Worm (Caenorhabditis elegans) whole organism, young adult: ENCODE data around the gene F57B9.3.

Experiments used
- C06A6.2 ChIP-seq: fragments of 200-800 bp; sonication (Bioruptor generic); conservative IDR thresholded peaks from 2 replicates; pipeline ENCODE4 v1.3.6; 2022; ENCODE audit warnings: missing genetic modification characterization, missing compliant biosample characterization
- dpff-1 ChIP-seq: sonication (generic microtip); optimal IDR thresholded peaks from 2 replicates; lab custom pipeline; 2017; ENCODE audit warnings: mild to moderate bottlenecking, missing genetic modification characterization, missing compliant biosample characterization
- gei-17 ChIP-seq: fragments of 200-800 bp; sonication (Bioruptor generic); optimal IDR thresholded peaks from 2 replicates; lab custom pipeline; 2018; ENCODE audit warnings: mild to moderate bottlenecking, missing genetic modification characterization, missing compliant biosample characterization
- madf-10 ChIP-seq: sonication (generic microtip); optimal IDR thresholded peaks from 2 replicates; lab custom pipeline; 2016; ENCODE audit warnings: mild to moderate bottlenecking, missing genetic modification characterization, missing compliant biosample characterization
- unc-62 ChIP-seq: fragments of 150-350 bp; optimal IDR thresholded peaks from 2 replicates; lab custom pipeline; 2014; ENCODE audit warnings: missing biosample characterization, missing genetic modification reagents, missing genetic modification characterization

DNA sequence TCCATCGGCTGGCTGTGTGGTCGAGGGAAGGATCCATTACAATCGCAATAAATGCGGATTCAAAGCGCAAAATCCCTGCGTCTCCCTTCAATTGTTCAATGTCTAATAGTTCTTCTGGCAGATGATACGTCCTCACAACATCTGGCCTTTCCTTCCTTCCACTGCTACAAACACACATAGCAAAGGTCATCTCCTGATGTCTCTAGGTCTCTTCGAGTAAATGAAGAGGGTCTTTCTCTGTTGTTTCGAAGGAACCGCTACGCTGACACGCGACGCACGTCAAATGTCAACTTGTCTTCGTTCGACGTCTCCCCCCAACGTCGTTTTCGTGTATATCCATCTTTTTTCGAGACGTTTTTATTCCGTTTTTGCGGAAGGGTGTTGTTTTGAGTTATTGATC lies 39.3 kb downstream of the F57B9.3 start:
- no peak for TF ChIP-seq gei-17 (GFP tag; lab: Kevin White, UChicago)
- peak; percentile 97 for TF ChIP-seq unc-62 (GFP tag; lab: Kevin White, UChicago)
- no peak for TF ChIP-seq C06A6.2
- TF ChIP-seq dpff-1, result no peak
- TF ChIP-seq madf-10 (tag; lab: Kevin White, UChicago), result no peak
